Fruit fly (Drosophila melanogaster): ENCODE results near the gene Ugt36E1.

DNA sequence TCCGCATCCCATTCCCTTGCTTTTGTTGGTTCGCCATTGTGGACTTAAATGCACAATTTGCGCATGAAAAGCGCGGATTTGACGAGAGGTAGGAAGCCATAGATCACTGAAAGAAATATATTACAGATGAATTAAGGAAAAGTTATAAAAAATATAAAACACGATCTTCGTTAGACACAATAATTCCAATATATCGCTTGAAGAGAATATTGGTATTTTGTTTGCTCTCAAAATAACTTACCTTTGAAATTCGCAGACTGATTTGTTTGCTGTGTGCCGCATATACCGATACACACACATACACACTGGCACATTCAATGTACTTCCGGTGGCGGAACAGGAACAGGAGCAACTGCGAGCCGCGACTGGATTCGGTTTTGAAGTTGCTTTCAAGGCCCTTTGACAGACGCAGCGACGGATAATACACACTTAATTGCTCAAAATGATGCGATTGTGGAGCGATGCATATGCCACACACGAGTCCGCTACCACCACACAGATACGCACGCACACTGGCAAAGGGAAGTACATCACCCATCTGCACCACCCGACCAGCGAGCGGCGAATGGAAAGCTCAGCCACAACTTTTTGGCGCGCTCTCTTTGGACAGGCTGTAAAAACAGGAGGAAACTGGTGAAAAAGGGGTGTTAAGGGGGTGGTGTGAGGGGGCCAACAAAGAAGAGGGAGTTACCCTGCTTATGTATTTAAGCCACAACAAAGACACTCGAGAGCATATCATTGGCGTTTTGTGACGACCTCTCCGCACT is 20.8 kb upstream of the Ugt36E1 start:
- no peak for TF ChIP-seq psq (optimal IDR thresholded peaks at IDR 0.05)
- no peak for TF ChIP-seq h (optimal IDR thresholded peaks at IDR 0.05)
- no peak for TF ChIP-seq insv (optimal IDR thresholded peaks at IDR 0.05)
- TF ChIP-seq ttk (optimal IDR thresholded peaks at IDR 0.05): no peak
- TF ChIP-seq Sin3A (optimal IDR thresholded peaks at IDR 0.05): no peak
